Fruit fly (Drosophila melanogaster): ENCODE data around the gene CG32264.

The CG32264 gene

DNA sequence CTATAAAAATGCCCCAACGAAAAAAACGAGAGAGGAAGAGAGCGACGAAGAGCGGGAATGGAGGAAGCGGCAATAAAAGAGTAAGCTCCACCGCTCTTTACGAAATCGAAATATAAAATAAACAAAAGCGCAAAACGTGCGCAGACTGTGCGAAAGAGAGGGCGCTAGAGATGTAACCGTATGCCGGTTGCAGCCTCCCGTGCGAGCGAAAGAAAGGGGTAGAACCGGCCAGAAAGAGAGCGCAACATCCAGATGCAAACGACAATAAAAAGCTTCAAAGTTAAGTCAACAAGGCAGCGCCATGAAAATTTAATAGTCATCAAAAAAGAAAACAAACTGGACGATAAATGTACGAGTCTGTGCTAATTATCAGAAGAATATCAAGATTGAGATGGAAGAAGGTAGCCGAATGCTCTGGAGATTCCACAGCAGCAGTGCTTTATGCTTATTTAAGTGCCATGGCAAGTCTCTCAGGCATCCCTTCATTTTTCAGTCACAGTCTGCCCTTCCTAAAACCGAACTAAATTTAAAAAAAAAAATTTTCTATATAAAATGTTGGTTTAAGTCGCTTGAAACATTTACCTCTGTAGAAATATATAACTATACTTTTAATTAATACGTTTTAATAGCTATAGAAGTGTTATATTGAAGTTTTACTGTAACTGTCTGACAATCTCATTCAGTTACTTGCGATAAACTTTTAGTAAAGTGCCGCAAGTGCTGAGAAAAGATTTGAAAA lies 40.3 kb downstream of the CG32264 start (continued):
- TF ChIP-seq slbo (GFP tag; IDR thresholded peaks at IDR 0.05) = peak; percentile 89
- TF ChIP-seq CG12071 (GFP tag; optimal IDR thresholded peaks at IDR 0.05) = peak; percentile 68
- TF ChIP-seq luna (GFP tag; optimal IDR thresholded peaks at IDR 0.05) = no peak
- no peak for TF ChIP-seq CG9797 (GFP tag; optimal IDR thresholded peaks at IDR 0.05)
- TF ChIP-seq CG1832 (GFP tag; optimal IDR thresholded peaks at IDR 0.05) = peak; percentile 85
- no peak for TF ChIP-seq CG10959 (GFP tag; IDR thresholded peaks at IDR 0.05)
- TF ChIP-seq CG13287 (GFP tag; IDR thresholded peaks at IDR 0.05; ENCODE audit: partially characterized antibody) = peak; percentile 36; the same call in 1 of the 2 replicates
- no peak for TF ChIP-seq h (optimal IDR thresholded peaks at IDR 0.05)
- TF ChIP-seq B-H2 (GFP tag; optimal IDR thresholded peaks at IDR 0.05) = peak; percentile 58
- no peak for TF ChIP-seq Doc2 (GFP tag; IDR thresholded peaks at IDR 0.05)
- TF ChIP-seq salm (tag; optimal IDR thresholded peaks at IDR 0.05) = peak; percentile 64
- TF ChIP-seq Oli (tag; optimal IDR thresholded peaks at IDR 0.05) = peak; percentile 83
- TF ChIP-seq CG7745 (tag; optimal IDR thresholded peaks at IDR 0.05) = no peak
- TF ChIP-seq CG7839 (tag; optimal IDR thresholded peaks at IDR 0.05) = peak; percentile 85
- no peak for TF ChIP-seq Neu2 (GFP tag; optimal IDR thresholded peaks at IDR 0.05; ENCODE audit: borderline replicate concordance)
- peak; percentile 32; the same call in 1 of the 3 replicates for TF ChIP-seq CG11456 (GFP tag; IDR thresholded peaks at IDR 0.05)
- TF ChIP-seq CG12219 (GFP tag; optimal IDR thresholded peaks at IDR 0.05) = peak; percentile 43
- peak; percentile 68 for TF ChIP-seq NfI (GFP tag; optimal IDR thresholded peaks at IDR 0.05)
- TF ChIP-seq bab2 (GFP tag; optimal IDR thresholded peaks at IDR 0.05) = peak; percentile 13
- peak; percentile 3 to 74 for TF ChIP-seq dpn (GFP tag; optimal IDR thresholded peaks at IDR 0.05)
- peak; percentile 9; the same call in 1 of the 2 replicates for TF ChIP-seq gt (GFP tag; IDR thresholded peaks at IDR 0.05)
- peak; percentile 78 for TF ChIP-seq psq (GFP tag; optimal IDR thresholded peaks at IDR 0.05)
- TF ChIP-seq pfk (GFP tag; optimal IDR thresholded peaks at IDR 0.05) = peak; percentile 25
- peak; percentile 76 for TF ChIP-seq Nf-YC (tag; optimal IDR thresholded peaks at IDR 0.05)
- TF ChIP-seq slou (GFP tag; optimal IDR thresholded peaks at IDR 0.05) = peak; percentile 42
- TF ChIP-seq toy (GFP tag; IDR thresholded peaks at IDR 0.05) = 0 out of 2 replicates have a peak, but pooled peaks have one; percentile 12
- TF ChIP-seq ap (GFP tag; IDR thresholded peaks at IDR 0.05) = peak; percentile 56
- peak; percentile 93; the same call in 3 of the 4 replicates for TF ChIP-seq chinmo (GFP tag; IDR thresholded peaks at IDR 0.05; ENCODE audit: partially characterized antibody)
- peak; percentile 64 for TF ChIP-seq oc (tag; optimal IDR thresholded peaks at IDR 0.05)
- TF ChIP-seq tgo (GFP tag; IDR thresholded peaks at IDR 0.05) = peak; percentile 76
- peak in 1 of 2 experiments; percentile 21 for TF ChIP-seq crp (GFP tag; optimal IDR thresholded peaks at IDR 0.05)
- peak; percentile 13 for TF ChIP-seq shn (GFP tag; optimal IDR thresholded peaks at IDR 0.05)
- TF ChIP-seq Adf1 (GFP tag; IDR thresholded peaks at IDR 0.05) = peak; percentile 39; the same call in 1 of the 2 replicates
- TF ChIP-seq grau (tag; optimal IDR thresholded peaks at IDR 0.05) = peak; percentile 96
- TF ChIP-seq CG14014 (GFP tag; IDR thresholded peaks at IDR 0.05) = peak; percentile 75
- peak; percentile 26 for TF ChIP-seq Hand (GFP tag; optimal IDR thresholded peaks at IDR 0.05)
- TF ChIP-seq ind (GFP tag; optimal IDR thresholded peaks at IDR 0.05) = peak; percentile 44
- TF ChIP-seq tin (GFP tag; optimal IDR thresholded peaks at IDR 0.05) = peak; percentile 27
- peak; percentile 39 for TF ChIP-seq CG15011 (GFP tag; optimal IDR thresholded peaks at IDR 0.05)
- TF ChIP-seq CG2889 (GFP tag; IDR thresholded peaks at IDR 0.05) = peak; percentile 71; the same call in 2 of the 3 replicates
- peak; percentile 74 for TF ChIP-seq CG8388 (GFP tag; optimal IDR thresholded peaks at IDR 0.05)
- TF ChIP-seq CG10366 (GFP tag; IDR thresholded peaks at IDR 0.05) = peak; percentile 83
- TF ChIP-seq CrebB (tag; optimal IDR thresholded peaks at IDR 0.05) = peak; percentile 8
- TF ChIP-seq HLH4C (GFP tag; IDR thresholded peaks at IDR 0.05; ENCODE audit: partially characterized antibody) = no peak
- TF ChIP-seq Gug (GFP tag; IDR thresholded peaks at IDR 0.05) = no peak; the same call in 3 of the 4 replicates
- peak; percentile 79 for TF ChIP-seq CG14441 (GFP tag; IDR thresholded peaks at IDR 0.05)
- peak; percentile 27 for TF ChIP-seq dmrt11E (tag; optimal IDR thresholded peaks at IDR 0.05)
- no peak for TF ChIP-seq Atf3 (GFP tag; optimal IDR thresholded peaks at IDR 0.05)
- TF ChIP-seq CG6683 (GFP tag; optimal IDR thresholded peaks at IDR 0.05) = peak; percentile 23
